Fruit fly (Drosophila melanogaster) whole organism, embryonic: ENCODE data around the gene Ir75d.

ENCODE experiments used
- ATbp ChIP-seq: fragments of 200-800 bp; sonication (Bioruptor generic); optimal IDR thresholded peaks from 2 replicates; lab custom pipeline; 2017; ENCODE audit warnings: missing biosample characterization, mild to moderate bottlenecking, missing genetic modification characterization, missing genetic modification reagents
- Abd-B ChIP-seq: fragments of 200-800 bp; sonication (Bioruptor generic); optimal IDR thresholded peaks from 2 replicates; lab custom pipeline; 2018; ENCODE audit warnings: missing biosample characterization, mild to moderate bottlenecking, missing genetic modification characterization, moderate library complexity
- Antp ChIP-seq: fragments of 200-800 bp; sonication (Bioruptor generic); optimal IDR thresholded peaks from 3 replicates; lab custom pipeline; 2016; ENCODE audit warnings: missing biosample characterization, missing genetic modification characterization
- CG10543 ChIP-seq: fragments of 200-800 bp; sonication (Bioruptor generic); optimal IDR thresholded peaks from 3 replicates; lab custom pipeline; 2017; ENCODE audit warnings: missing biosample characterization, mild to moderate bottlenecking, missing genetic modification characterization, moderate library complexity
- CG12659 ChIP-seq: fragments of 200-800 bp; sonication (Bioruptor generic); optimal IDR thresholded peaks from 3 replicates; lab custom pipeline; 2017; ENCODE audit warnings: mild to moderate bottlenecking, missing biosample characterization, missing genetic modification reagents, missing genetic modification characterization
- CG13123 ChIP-seq: fragments of 200-800 bp; sonication (Bioruptor generic); optimal IDR thresholded peaks from 2 replicates; lab custom pipeline; 2016; ENCODE audit warnings: missing biosample characterization, missing genetic modification characterization
- CG13775 ChIP-seq: fragments of 200-800 bp; sonication (Bioruptor generic); optimal IDR thresholded peaks from 3 replicates; lab custom pipeline; 2017; ENCODE audit warnings: missing biosample characterization, mild to moderate bottlenecking, missing genetic modification characterization
- CG15514 ChIP-seq: fragments of 200-800 bp; sonication (Bioruptor generic); optimal IDR thresholded peaks from 3 replicates; lab custom pipeline; 2017; ENCODE audit warnings: missing biosample characterization, missing genetic modification characterization, mild to moderate bottlenecking, moderate library complexity, missing genetic modification reagents
- CG18262 ChIP-seq: fragments of 200-800 bp; optimal IDR thresholded peaks from 3 replicates; lab custom pipeline; 2019; ENCODE audit warnings: missing biosample characterization, mild to moderate bottlenecking, missing genetic modification characterization, moderate library complexity
- CG2889 ChIP-seq: fragments of 200-800 bp; sonication (Bioruptor generic); IDR thresholded peaks from 3 replicates; pipeline ENCODE4 v1.3.6; 2022; ENCODE audit warnings: missing biosample characterization, missing genetic modification characterization
- CG3838 ChIP-seq: fragments of 200-800 bp; sonication (Bioruptor generic); optimal IDR thresholded peaks from 3 replicates; lab custom pipeline; 2016; ENCODE audit warnings: missing biosample characterization, missing genetic modification characterization
- CG4404 ChIP-seq: fragments of 200-800 bp; sonication (Bioruptor generic); IDR thresholded peaks from 2 replicates; pipeline ENCODE4 v1.3.6; 2022; ENCODE audit warnings: missing biosample characterization, missing genetic modification characterization
- CG6683 ChIP-seq: fragments of 200-800 bp; sonication (Bioruptor generic); optimal IDR thresholded peaks from 2 replicates; lab custom pipeline; 2017; ENCODE audit warnings: missing biosample characterization, mild to moderate bottlenecking, missing genetic modification characterization, missing genetic modification reagents
- CG9727 ChIP-seq: fragments of 200-800 bp; sonication (Bioruptor generic); optimal IDR thresholded peaks from 3 replicates; lab custom pipeline; 2017; ENCODE audit warnings: missing biosample characterization, mild to moderate bottlenecking, missing genetic modification characterization
- CG9876 ChIP-seq: fragments of 200-800 bp; sonication (Bioruptor generic); optimal IDR thresholded peaks from 2 replicates; lab custom pipeline; 2016; ENCODE audit warnings: missing biosample characterization, missing genetic modification characterization
- D19B ChIP-seq: fragments of 200-800 bp; sonication (Bioruptor generic); optimal IDR thresholded peaks from 2 replicates; lab custom pipeline; 2017; ENCODE audit warnings: missing biosample characterization, mild to moderate bottlenecking, missing genetic modification characterization
- Dek ChIP-seq: fragments of 200-800 bp; sonication (Bioruptor generic); optimal IDR thresholded peaks from 3 replicates; lab custom pipeline; 2019; ENCODE audit warnings: missing biosample characterization, mild to moderate bottlenecking, missing genetic modification characterization, moderate library complexity
- E2f1 ChIP-seq: fragments of 200-800 bp; sonication (Bioruptor generic); IDR thresholded peaks from 2 replicates; pipeline ENCODE4 v1.3.6; 2022; ENCODE audit warnings: missing biosample characterization, missing genetic modification characterization
- Eip74EF ChIP-seq, 2 experiments: fragments of 200-800 bp in 1 of 2; fragments of >200 bp in 1 of 2; sonication (Bioruptor generic) in 1 of 2; optimal IDR thresholded peaks; 2 replicates each; lab custom pipeline; 2017 to 2019; ENCODE audit warnings: missing biosample characterization in 2 of 2, missing genetic modification characterization in 2 of 2, mild to moderate bottlenecking in 1 of 2, moderate library complexity in 1 of 2
- Fer2 ChIP-seq: fragments of 200-800 bp; sonication (Bioruptor generic); optimal IDR thresholded peaks from 2 replicates; lab custom pipeline; 2018; ENCODE audit warnings: missing biosample characterization, mild to moderate bottlenecking, missing genetic modification characterization, moderate library complexity
- HLHmδ ChIP-seq: fragments of 200-800 bp; sonication (Bioruptor generic); optimal IDR thresholded peaks from 2 replicates; lab custom pipeline; 2018; ENCODE audit warnings: missing biosample characterization, mild to moderate bottlenecking, missing genetic modification characterization, moderate library complexity
- Hr3 ChIP-seq: fragments of 200-800 bp; sonication (Bioruptor generic); optimal IDR thresholded peaks from 3 replicates; lab custom pipeline; 2016; ENCODE audit warnings: missing biosample characterization, missing genetic modification characterization
- Hr51 ChIP-seq, 2 experiments: fragments of 200-800 bp; sonication (Bioruptor generic); optimal IDR thresholded peaks; 2 replicates in 1 of 2; 3 replicates in 1 of 2; lab custom pipeline; 2016 to 2018; ENCODE audit warnings: missing biosample characterization in 2 of 2, missing genetic modification characterization in 2 of 2, mild to moderate bottlenecking in 1 of 2, moderate library complexity in 1 of 2
- Myb ChIP-seq: fragments of 200-800 bp; sonication (Bioruptor generic); optimal IDR thresholded peaks from 2 replicates; lab custom pipeline; 2016; ENCODE audit warnings: missing biosample characterization, missing genetic modification characterization
- Nf-YA ChIP-seq: fragments of 200-800 bp; sonication (Bioruptor generic); IDR thresholded peaks from 2 replicates; pipeline ENCODE4 v1.3.6; 2022; ENCODE audit warnings: missing biosample characterization, missing genetic modification characterization
- Oli ChIP-seq: fragments of 200-800 bp; sonication (Bioruptor generic); optimal IDR thresholded peaks from 2 replicates; lab custom pipeline; 2018; ENCODE audit warnings: missing biosample characterization, mild to moderate bottlenecking, missing genetic modification characterization, moderate library complexity
- Sin3A ChIP-seq: fragments of >200 bp; optimal IDR thresholded peaks from 2 replicates; lab custom pipeline; 2018
- Six4 ChIP-seq: fragments of 200-800 bp; sonication (Bioruptor generic); optimal IDR thresholded peaks from 2 replicates; lab custom pipeline; 2016; ENCODE audit warnings: missing biosample characterization, missing genetic modification characterization
- Spps ChIP-seq: fragments of 200-800 bp; sonication (Bioruptor generic); optimal IDR thresholded peaks from 2 replicates; lab custom pipeline; 2018; ENCODE audit warnings: missing biosample characterization, mild to moderate bottlenecking, missing genetic modification characterization
- Xrp1 ChIP-seq: fragments of 200-800 bp; sonication (Bioruptor generic); IDR thresholded peaks from 2 replicates; pipeline ENCODE4 v1.3.6; 2022; ENCODE audit warnings: missing biosample characterization, missing genetic modification characterization
- abd-A ChIP-seq: fragments of 200-800 bp; sonication (Bioruptor generic); optimal IDR thresholded peaks from 3 replicates; lab custom pipeline; 2019; ENCODE audit warnings: missing biosample characterization, mild to moderate bottlenecking, missing genetic modification characterization, moderate library complexity
- al ChIP-seq: fragments of 200-800 bp; sonication (Bioruptor generic); IDR thresholded peaks from 2 replicates; pipeline ENCODE4 v1.3.6; 2022; ENCODE audit warnings: missing biosample characterization, missing genetic modification characterization
- ash1 ChIP-seq: fragments of 200-800 bp; sonication (Bioruptor generic); optimal IDR thresholded peaks from 2 replicates; lab custom pipeline; 2018; ENCODE audit warnings: missing biosample characterization, mild to moderate bottlenecking, missing genetic modification characterization
- bigmax ChIP-seq: fragments of 200-800 bp; sonication (Bioruptor generic); optimal IDR thresholded peaks from 2 replicates; lab custom pipeline; 2018; ENCODE audit warnings: missing biosample characterization, mild to moderate bottlenecking, missing genetic modification characterization
- caup ChIP-seq: fragments of 200-800 bp; sonication (Bioruptor generic); optimal IDR thresholded peaks from 3 replicates; lab custom pipeline; 2017; ENCODE audit warnings: missing biosample characterization, mild to moderate bottlenecking, missing genetic modification characterization, moderate library complexity; ENCODE audit not compliant: severe bottlenecking
- ci ChIP-seq: fragments of 200-800 bp; sonication (Bioruptor generic); IDR thresholded peaks from 3 replicates; pipeline ENCODE4 v1.3.6; 2022; ENCODE audit warnings: missing biosample characterization, missing genetic modification characterization
- cwo ChIP-seq: fragments of 200-800 bp; sonication (Bioruptor generic); optimal IDR thresholded peaks from 3 replicates; lab custom pipeline; 2017; ENCODE audit warnings: missing biosample characterization, missing genetic modification characterization, mild to moderate bottlenecking, moderate library complexity, missing genetic modification reagents
- dmrt99B ChIP-seq: fragments of 200-800 bp; sonication (Bioruptor generic); optimal IDR thresholded peaks from 2 replicates; lab custom pipeline; 2018; ENCODE audit warnings: missing biosample characterization, mild to moderate bottlenecking, missing genetic modification characterization, moderate library complexity
- dpn ChIP-seq, 2 experiments: fragments of 200-800 bp; sonication (Bioruptor generic); optimal IDR thresholded peaks; 3 replicates each; lab custom pipeline; 2016; ENCODE audit warnings: missing biosample characterization in 2 of 2, missing genetic modification characterization in 2 of 2
- fd3F ChIP-seq: fragments of 200-800 bp; sonication (Bioruptor generic); optimal IDR thresholded peaks from 2 replicates; lab custom pipeline; 2018; ENCODE audit warnings: missing biosample characterization, mild to moderate bottlenecking, missing genetic modification characterization, moderate library complexity
- hkb ChIP-seq, 2 experiments: fragments of 200-800 bp in 1 of 2; fragments of >200 bp in 1 of 2; sonication (Bioruptor generic) in 1 of 2; IDR thresholded peaks in 1 of 2; optimal IDR thresholded peaks in 1 of 2; 2 replicates each; pipeline versions ENCODE4 v1.3.6 to Lab custom; 2017 to 2022; ENCODE audit warnings: missing biosample characterization in 1 of 2, missing genetic modification characterization in 1 of 2
- kah ChIP-seq: fragments of 200-800 bp; sonication (Bioruptor generic); optimal IDR thresholded peaks from 2 replicates; lab custom pipeline; 2018; ENCODE audit warnings: missing biosample characterization, mild to moderate bottlenecking, missing genetic modification characterization
- oc ChIP-seq: fragments of 200-800 bp; sonication (Bioruptor generic); optimal IDR thresholded peaks from 2 replicates; lab custom pipeline; 2018; ENCODE audit warnings: missing biosample characterization, mild to moderate bottlenecking, missing genetic modification characterization, moderate library complexity
- pfk ChIP-seq: fragments of 200-800 bp; sonication (Bioruptor generic); optimal IDR thresholded peaks from 2 replicates; lab custom pipeline; 2018; ENCODE audit warnings: missing biosample characterization, mild to moderate bottlenecking, missing genetic modification characterization, moderate library complexity
- ro ChIP-seq: fragments of 200-800 bp; sonication (Bioruptor generic); IDR thresholded peaks from 2 replicates; pipeline ENCODE4 v1.3.6; 2022; ENCODE audit warnings: missing biosample characterization, missing genetic modification characterization
- sd ChIP-seq: fragments of 200-800 bp; sonication (Bioruptor generic); optimal IDR thresholded peaks from 3 replicates; lab custom pipeline; 2018; ENCODE audit warnings: missing biosample characterization, mild to moderate bottlenecking, missing genetic modification characterization, moderate library complexity
- so ChIP-seq: fragments of 200-800 bp; sonication (Bioruptor generic); IDR thresholded peaks from 3 replicates; pipeline ENCODE4 v1.3.6; 2022; ENCODE audit warnings: missing biosample characterization, missing genetic modification characterization
- sob ChIP-seq: fragments of 200-800 bp; sonication (Bioruptor generic); IDR thresholded peaks from 2 replicates; pipeline ENCODE4 v1.3.6; 2022; ENCODE audit warnings: missing biosample characterization, missing genetic modification characterization
- tll ChIP-seq, 2 experiments: fragments of 200-800 bp in 1 of 2; fragments of >200 bp in 1 of 2; sonication (Bioruptor generic) in 1 of 2; optimal IDR thresholded peaks; 2 replicates each; lab custom pipeline; 2017 to 2019; ENCODE audit warnings: missing biosample characterization in 2 of 2, missing genetic modification characterization in 2 of 2, mild to moderate bottlenecking in 1 of 2, moderate library complexity in 1 of 2

The Ir75d gene

dm6 chr3L:18867521-18867920 lies 43.5 kb downstream of the Ir75d start, which contains the start of gene Dysb (continued):
- TF ChIP-seq Sin3A (lab: Kevin White, UChicago), result no peak
- peak; percentile 81 for TF ChIP-seq fd3F
- peak; percentile 85 for TF ChIP-seq al (GFP tag; lab: Robert Waterston, UW)
- TF ChIP-seq Antp, result peak; percentile 48
- peak; percentile 38 for TF ChIP-seq pfk (GFP tag; lab: Kevin White, UChicago)
- peak; percentile 80 for TF ChIP-seq Oli (tag; lab: Kevin White, UChicago)
- peak; percentile 68 for TF ChIP-seq Spps (tag; lab: Kevin White, UChicago)
- peak; percentile 83 for TF ChIP-seq CG10543
- TF ChIP-seq CG9876 (GFP tag; lab: Kevin White, UChicago), result no peak
- TF ChIP-seq kah (GFP tag; lab: Kevin White, UChicago), result peak; percentile 86
- TF ChIP-seq Eip74EF (GFP tag; optimal IDR thresholded peaks at IDR 0.05; lab: Kevin White, UChicago), result peak in 1 of 2 experiments; percentile 78
- TF ChIP-seq E2f1 (GFP tag; lab: Robert Waterston, UW), result peak; percentile 91
- TF ChIP-seq abd-A (tag; lab: Kevin White, UChicago), result peak; percentile 32
- peak; percentile 76 for TF ChIP-seq CG2889 (GFP tag; lab: Robert Waterston, UW)
- TF ChIP-seq Fer2 (tag; lab: Kevin White, UChicago), result peak; percentile 72
- no peak for TF ChIP-seq hkb (optimal IDR thresholded peaks at IDR 0.05; lab: Kevin White, UChicago)
- TF ChIP-seq hkb (GFP tag; IDR thresholded peaks at IDR 0.05; lab: Robert Waterston, UW), result peak; percentile 95
- TF ChIP-seq CG3838 (GFP tag; lab: Kevin White, UChicago), result peak; percentile 4
- peak; percentile 33 to 91 for TF ChIP-seq Hr51 (GFP tag; optimal IDR thresholded peaks at IDR 0.05; lab: Kevin White, UChicago)
- TF ChIP-seq Six4, result peak; percentile 72
- peak; percentile 82 for TF ChIP-seq ATbp (GFP tag; lab: Kevin White, UChicago)
- TF ChIP-seq cwo, result peak; percentile 85
- TF ChIP-seq Dek (tag; lab: Kevin White, UChicago), result peak; percentile 92
- TF ChIP-seq ci (GFP tag; lab: Robert Waterston, UW), result peak; percentile 95
- peak; percentile 43 for TF ChIP-seq CG13123 (GFP tag; lab: Kevin White, UChicago)
- peak; percentile 88 for TF ChIP-seq CG9727 (GFP tag; lab: Kevin White, UChicago)
- TF ChIP-seq caup (GFP tag; lab: Kevin White, UChicago), result peak; percentile 88
- TF ChIP-seq bigmax (GFP tag; lab: Kevin White, UChicago), result no peak
- TF ChIP-seq ash1 (GFP tag; lab: Kevin White, UChicago), result no peak
- TF ChIP-seq Xrp1 (GFP tag; lab: Robert Waterston, UW), result peak; percentile 95
- peak; percentile 89 for TF ChIP-seq CG18262 (tag; lab: Kevin White, UChicago)
- TF ChIP-seq CG6683 (GFP tag; lab: Kevin White, UChicago), result peak; percentile 73
- TF ChIP-seq Myb, result peak; percentile 4
- TF ChIP-seq Nf-YA (GFP tag; lab: Robert Waterston, UW), result peak; percentile 54; the same call in 1 of the 2 replicates
- TF ChIP-seq sd, result peak; percentile 63
- TF ChIP-seq CG13775 (GFP tag; lab: Kevin White, UChicago), result peak; percentile 78
- TF ChIP-seq oc (tag; lab: Kevin White, UChicago), result peak; percentile 88
- TF ChIP-seq dmrt99B (tag; lab: Kevin White, UChicago), result peak; percentile 91
- TF ChIP-seq CG12659 (GFP tag; lab: Kevin White, UChicago), result peak; percentile 91
- TF ChIP-seq D19B, result peak; percentile 77
- TF ChIP-seq Hr3 (GFP tag; lab: Kevin White, UChicago), result peak; percentile 83
- TF ChIP-seq CG15514 (GFP tag; lab: Kevin White, UChicago), result peak; percentile 85
- peak; percentile 61 for TF ChIP-seq HLHmδ (GFP tag; lab: Kevin White, UChicago)
- TF ChIP-seq dpn (GFP tag; optimal IDR thresholded peaks at IDR 0.05; lab: Kevin White, UChicago), result peak; percentile 62 to 86
- TF ChIP-seq so (GFP tag; lab: Robert Waterston, UW), result peak; percentile 89
- TF ChIP-seq tll (GFP tag; optimal IDR thresholded peaks at IDR 0.05; lab: Kevin White, UChicago), result no peak
- peak; percentile 70 for TF ChIP-seq Abd-B
- no peak for TF ChIP-seq ro (GFP tag; lab: Robert Waterston, UW)
- no peak for TF ChIP-seq CG4404
- TF ChIP-seq sob (GFP tag; lab: Robert Waterston, UW), result peak; percentile 91
